Worm (Caenorhabditis elegans) whole organism, L1 larva: Measurements from ENCODE around the gene clu-1.
A peak's percentile ranks its signal among the peaks of the same experiment; 100 is the strongest.

Experiments
- C04F5.9 ChIP-seq: sonication (generic microtip); optimal IDR thresholded peaks from 2 replicates; lab custom pipeline; 2016; ENCODE audit warnings: missing genetic modification characterization, missing compliant biosample characterization
- C34B4.2 ChIP-seq: sonication (generic microtip); optimal IDR thresholded peaks from 2 replicates; lab custom pipeline; 2017; ENCODE audit warnings: mild to moderate bottlenecking, missing genetic modification characterization, missing compliant biosample characterization
- aly-2 ChIP-seq: fragments of 150-350 bp; optimal IDR thresholded peaks from 2 replicates; lab custom pipeline; 2014; ENCODE audit warnings: missing biosample characterization, missing genetic modification characterization
- ceh-63 ChIP-seq: fragments of 200-800 bp; sonication (Bioruptor generic); optimal IDR thresholded peaks from 2 replicates; lab custom pipeline; 2018; ENCODE audit warnings: mild to moderate bottlenecking, missing genetic modification characterization, missing compliant biosample characterization
- ceh-8 ChIP-seq: fragments of 200-800 bp; sonication (Bioruptor generic); optimal IDR thresholded peaks from 2 replicates; lab custom pipeline; 2018; ENCODE audit warnings: mild to moderate bottlenecking, missing genetic modification characterization, moderate library complexity, missing compliant biosample characterization
- ceh-82 ChIP-seq, 3 experiments: fragments of 150-350 bp in 1 of 3; sonication (generic microtip) in 2 of 3; optimal IDR thresholded peaks; 2 replicates each; lab custom pipeline; 2014 to 2017; ENCODE audit warnings: missing biosample characterization in 3 of 3, missing genetic modification characterization in 3 of 3
- ces-1 ChIP-seq: fragments of 150-350 bp; optimal IDR thresholded peaks from 2 replicates; lab custom pipeline; 2014; ENCODE audit warnings: missing biosample characterization, missing genetic modification reagents, missing genetic modification characterization
- efl-3 ChIP-seq: fragments of 200-800 bp; sonication (Bioruptor generic); optimal IDR thresholded peaks from 2 replicates; lab custom pipeline; 2018; ENCODE audit warnings: mild to moderate bottlenecking, missing genetic modification characterization, missing compliant biosample characterization
- egl-27 ChIP-seq, 2 experiments: fragments of 150-350 bp in 1 of 2; sonication (generic microtip); optimal IDR thresholded peaks; 3 replicates each; lab custom pipeline; 2017 to 2018; ENCODE audit warnings: missing biosample characterization in 2 of 2, missing genetic modification characterization in 2 of 2, missing genetic modification reagents in 2 of 2
- elt-2 ChIP-seq: sonication (generic microtip); optimal IDR thresholded peaks from 2 replicates; lab custom pipeline; 2016; ENCODE audit warnings: missing genetic modification characterization, mild to moderate bottlenecking, inconsistent platforms, missing compliant biosample characterization, missing genetic modification reagents
- ets-5 ChIP-seq: fragments of 200-800 bp; sonication (Bioruptor generic); IDR thresholded peaks from 2 replicates; pipeline ENCODE4 v1.3.6; 2022; ENCODE audit warnings: missing genetic modification characterization, missing compliant biosample characterization
- fkh-4 ChIP-seq: sonication (generic microtip); optimal IDR thresholded peaks from 2 replicates; lab custom pipeline; 2016; ENCODE audit warnings: missing compliant biosample characterization, missing genetic modification characterization, borderline replicate concordance
- fkh-8 ChIP-seq: sonication (generic microtip); optimal IDR thresholded peaks from 2 replicates; lab custom pipeline; 2016; ENCODE audit warnings: mild to moderate bottlenecking, missing genetic modification characterization, missing compliant biosample characterization
- grh-1 ChIP-seq: fragments of 200-800 bp; sonication (Bioruptor generic); IDR thresholded peaks from 2 replicates; pipeline ENCODE4 v1.3.6; 2022; ENCODE audit warnings: missing genetic modification reagents, missing genetic modification characterization, missing compliant biosample characterization
- hlh-17 ChIP-seq: fragments of 200-800 bp; sonication (Bioruptor generic); optimal IDR thresholded peaks from 2 replicates; lab custom pipeline; 2018; ENCODE audit warnings: missing genetic modification characterization, mild to moderate bottlenecking, missing compliant biosample characterization, moderate library complexity, borderline replicate concordance
- hlh-4 ChIP-seq: sonication (generic microtip); optimal IDR thresholded peaks from 2 replicates; lab custom pipeline; 2016; ENCODE audit warnings: mild to moderate bottlenecking, missing genetic modification characterization, missing compliant biosample characterization
- hpl-2 ChIP-seq: fragments of 150-350 bp; optimal IDR thresholded peaks from 2 replicates; lab custom pipeline; 2014; ENCODE audit warnings: missing biosample characterization, missing genetic modification reagents, missing genetic modification characterization
- irx-1 ChIP-seq: sonication (generic microtip); optimal IDR thresholded peaks from 2 replicates; lab custom pipeline; 2016; ENCODE audit warnings: missing genetic modification characterization, missing compliant biosample characterization
- lin-13 ChIP-seq: fragments of 150-350 bp; optimal IDR thresholded peaks from 2 replicates; lab custom pipeline; 2014; ENCODE audit warnings: missing biosample characterization, missing genetic modification reagents, missing genetic modification characterization
- lin-35 ChIP-seq, 2 experiments: fragments of 150-350 bp; optimal IDR thresholded peaks; 2 replicates each; lab custom pipeline; 2014; ENCODE audit warnings: missing biosample characterization in 2 of 2, missing genetic modification characterization in 2 of 2, missing genetic modification reagents in 2 of 2
- lin-39 ChIP-seq: fragments of 150-350 bp; optimal IDR thresholded peaks from 2 replicates; lab custom pipeline; 2014; ENCODE audit warnings: missing biosample characterization, missing genetic modification reagents, missing genetic modification characterization
- lir-3 ChIP-seq: sonication (generic microtip); optimal IDR thresholded peaks from 2 replicates; lab custom pipeline; 2016; ENCODE audit warnings: mild to moderate bottlenecking, missing genetic modification characterization, moderate library complexity, missing compliant biosample characterization; ENCODE audit not compliant: poor library complexity
- lsy-2 ChIP-seq, 2 experiments: fragments of 150-350 bp; optimal IDR thresholded peaks; 2 replicates each; lab custom pipeline; 2014; ENCODE audit warnings: missing biosample characterization in 2 of 2, missing genetic modification characterization in 2 of 2
- mab-9 ChIP-seq: fragments of 200-800 bp; sonication (Bioruptor generic); IDR thresholded peaks from 2 replicates; pipeline ENCODE4 v1.3.6; 2022; ENCODE audit warnings: missing genetic modification reagents, missing genetic modification characterization, missing compliant biosample characterization
- mdl-1 ChIP-seq, 2 experiments: fragments of 150-350 bp; optimal IDR thresholded peaks; 2 replicates each; lab custom pipeline; 2014 to 2017; ENCODE audit warnings: missing biosample characterization in 2 of 2, missing genetic modification characterization in 2 of 2, inconsistent platforms in 1 of 2
- mef-2 ChIP-seq: fragments of 150-350 bp; optimal IDR thresholded peaks from 2 replicates; lab custom pipeline; 2014; ENCODE audit warnings: missing biosample characterization, missing genetic modification characterization
- nhr-11 ChIP-seq: fragments of 150-350 bp; optimal IDR thresholded peaks from 2 replicates; lab custom pipeline; 2014; ENCODE audit warnings: missing biosample characterization, missing genetic modification characterization
- nhr-19 ChIP-seq: fragments of 200-800 bp; sonication (Bioruptor generic); conservative IDR thresholded peaks from 2 replicates; pipeline ENCODE4 v1.3.6; 2022; ENCODE audit warnings: missing genetic modification characterization, missing compliant biosample characterization
- nhr-20 ChIP-seq: sonication (generic microtip); optimal IDR thresholded peaks from 2 replicates; lab custom pipeline; 2016; ENCODE audit warnings: mild to moderate bottlenecking, missing genetic modification characterization, missing compliant biosample characterization
- nhr-237 ChIP-seq: fragments of 150-350 bp; optimal IDR thresholded peaks from 2 replicates; lab custom pipeline; 2014; ENCODE audit warnings: missing biosample characterization, missing genetic modification characterization
- nhr-47 ChIP-seq: sonication (generic microtip); optimal IDR thresholded peaks from 2 replicates; lab custom pipeline; 2016; ENCODE audit warnings: mild to moderate bottlenecking, missing genetic modification characterization, moderate library complexity, missing compliant biosample characterization
- rnt-1 ChIP-seq: sonication (generic microtip); optimal IDR thresholded peaks from 2 replicates; lab custom pipeline; 2016; ENCODE audit warnings: mild to moderate bottlenecking, missing genetic modification characterization, moderate library complexity, missing compliant biosample characterization
- snu-23 ChIP-seq: sonication (generic microtip); optimal IDR thresholded peaks from 2 replicates; lab custom pipeline; 2016; ENCODE audit warnings: missing genetic modification characterization, missing compliant biosample characterization
- sox-4 ChIP-seq: sonication (generic microtip); optimal IDR thresholded peaks from 2 replicates; lab custom pipeline; 2016; ENCODE audit warnings: missing genetic modification characterization, missing compliant biosample characterization
- sptf-1 ChIP-seq: fragments of 150-350 bp; optimal IDR thresholded peaks from 2 replicates; lab custom pipeline; 2014; ENCODE audit warnings: missing biosample characterization, missing genetic modification characterization
- sup-37 ChIP-seq: fragments of 200-800 bp; sonication (Bioruptor generic); optimal IDR thresholded peaks from 2 replicates; lab custom pipeline; 2018; ENCODE audit warnings: mild to moderate bottlenecking, missing genetic modification characterization, missing compliant biosample characterization
- swsn-7 ChIP-seq: sonication (generic microtip); optimal IDR thresholded peaks from 2 replicates; lab custom pipeline; 2016; ENCODE audit warnings: missing genetic modification characterization, missing compliant biosample characterization
- tbx-2 ChIP-seq: sonication (generic microtip); optimal IDR thresholded peaks from 2 replicates; lab custom pipeline; 2016; ENCODE audit warnings: missing genetic modification characterization, missing compliant biosample characterization
- tlp-1 ChIP-seq: fragments of 150-350 bp; optimal IDR thresholded peaks from 2 replicates; lab custom pipeline; 2014; ENCODE audit warnings: missing biosample characterization, missing genetic modification characterization
- unc-30 ChIP-seq: sonication (generic microtip); optimal IDR thresholded peaks from 2 replicates; lab custom pipeline; 2017; ENCODE audit warnings: missing biosample characterization, missing genetic modification characterization
- unc-62 ChIP-seq: fragments of 150-350 bp; optimal IDR thresholded peaks from 2 replicates; lab custom pipeline; 2014; ENCODE audit warnings: missing biosample characterization, missing genetic modification reagents, missing genetic modification characterization
- unc-98 ChIP-seq: fragments of 200-800 bp; sonication (Bioruptor generic); IDR thresholded peaks from 2 replicates; pipeline ENCODE4 v1.3.6; 2022; ENCODE audit warnings: missing genetic modification characterization, missing compliant biosample characterization
- zag-1 ChIP-seq: fragments of 150-350 bp; optimal IDR thresholded peaks from 2 replicates; lab custom pipeline; 2014; ENCODE audit warnings: missing biosample characterization, missing genetic modification characterization

clu-1 gene

ce11 chrIII:9559381-9559881 is 38.2 kb upstream of the clu-1 start, which contains the start of gene C48B4.7:
TSS of gene C48B4.7 (minus strand) at chrIII:9559431.
- TF ChIP-seq hlh-17 (GFP tag; lab: Kevin White, UChicago) (no peak), sup-37 (GFP tag; lab: Kevin White, UChicago) (no peak), grh-1 (no peak)

DNA sequence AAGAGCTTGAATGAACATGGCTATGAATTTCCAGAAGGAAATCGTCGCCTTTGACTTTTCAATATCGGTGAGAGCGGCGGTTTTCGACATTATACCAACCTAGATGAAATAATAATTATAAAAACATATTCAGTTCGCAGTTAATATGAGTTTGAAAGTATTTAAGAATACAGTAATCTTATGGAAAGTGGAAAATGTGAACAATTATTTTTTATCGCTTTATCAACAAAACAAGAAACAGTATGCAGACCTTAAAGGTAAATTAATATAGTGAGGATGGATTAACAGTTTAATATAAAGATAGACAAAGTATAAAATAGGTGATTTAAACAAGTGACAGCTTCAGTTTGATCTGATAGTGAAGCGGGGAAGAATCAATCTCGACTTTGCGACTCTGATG is 37.2 kb upstream of the clu-1 start, which contains the start of gene C48B4.6:
C48B4.6 (minus strand) TSS at position 101 of the 400 bp plus-strand sequence.
- TF ChIP-seq ceh-63 (GFP tag; lab: Kevin White, UChicago) (no peak), rnt-1 (tag; lab: Kevin White, UChicago) (no peak), ets-5 (GFP tag; lab: Robert Waterston, UW) (no peak), hlh-4 (tag; lab: Kevin White, UChicago) (no peak), sup-37 (GFP tag; lab: Kevin White, UChicago) (no peak), fkh-4 (no peak), tlp-1 (no peak), egl-27 (tag; optimal IDR thresholded peaks at IDR 0.05; lab: Kevin White, UChicago) (no peak), snu-23 (GFP tag; lab: Kevin White, UChicago) (no peak), nhr-11 (tag; lab: Kevin White, UChicago) (no peak), sox-4 (tag; lab: Kevin White, UChicago) (no peak), unc-62 (no peak), irx-1 (tag; lab: Kevin White, UChicago) (no peak), unc-98 (GFP tag; lab: Robert Waterston, UW) (no peak), aly-2 (tag; lab: Kevin White, UChicago) (no peak), ceh-82 (tag; optimal IDR thresholded peaks at IDR 0.05; lab: Kevin White, UChicago) (no peak), nhr-20 (tag; lab: Kevin White, UChicago) (no peak), C34B4.2 (no peak), lir-3 (tag; lab: Kevin White, UChicago) (no peak), nhr-19 (GFP tag; lab: Robert Waterston, UW) (no peak)

ce11 chrIII:9556300-9556699 is 35.0 kb upstream of the clu-1 start, which contains the start of gene ZK1098.11:
TSS of gene ZK1098.11 (plus strand) at chrIII:9556600.
- TF ChIP-seq swsn-7 (tag; lab: Kevin White, UChicago) = no peak
- TF ChIP-seq lsy-2 (tag; optimal IDR thresholded peaks at IDR 0.05; lab: Kevin White, UChicago) = no peak
- no peak for TF ChIP-seq ceh-8 (GFP tag; lab: Kevin White, UChicago)
- no peak for TF ChIP-seq mdl-1 (tag; optimal IDR thresholded peaks at IDR 0.05; lab: Kevin White, UChicago)
- TF ChIP-seq nhr-20 (tag; lab: Kevin White, UChicago) = no peak
- TF ChIP-seq C04F5.9 (tag; lab: Kevin White, UChicago) = no peak
- TF ChIP-seq tbx-2 = no peak
- no peak for TF ChIP-seq nhr-237 (tag; lab: Kevin White, UChicago)
- TF ChIP-seq irx-1 (tag; lab: Kevin White, UChicago) = no peak
- no peak for TF ChIP-seq lin-35 (GFP tag; optimal IDR thresholded peaks at IDR 0.05; lab: Kevin White, UChicago)
- no peak for TF ChIP-seq unc-30 (tag; lab: Kevin White, UChicago)
- TF ChIP-seq fkh-8 = no peak
- no peak for TF ChIP-seq elt-2 (tag; lab: Kevin White, UChicago)
- no peak for TF ChIP-seq efl-3 (GFP tag; lab: Kevin White, UChicago)

DNA sequence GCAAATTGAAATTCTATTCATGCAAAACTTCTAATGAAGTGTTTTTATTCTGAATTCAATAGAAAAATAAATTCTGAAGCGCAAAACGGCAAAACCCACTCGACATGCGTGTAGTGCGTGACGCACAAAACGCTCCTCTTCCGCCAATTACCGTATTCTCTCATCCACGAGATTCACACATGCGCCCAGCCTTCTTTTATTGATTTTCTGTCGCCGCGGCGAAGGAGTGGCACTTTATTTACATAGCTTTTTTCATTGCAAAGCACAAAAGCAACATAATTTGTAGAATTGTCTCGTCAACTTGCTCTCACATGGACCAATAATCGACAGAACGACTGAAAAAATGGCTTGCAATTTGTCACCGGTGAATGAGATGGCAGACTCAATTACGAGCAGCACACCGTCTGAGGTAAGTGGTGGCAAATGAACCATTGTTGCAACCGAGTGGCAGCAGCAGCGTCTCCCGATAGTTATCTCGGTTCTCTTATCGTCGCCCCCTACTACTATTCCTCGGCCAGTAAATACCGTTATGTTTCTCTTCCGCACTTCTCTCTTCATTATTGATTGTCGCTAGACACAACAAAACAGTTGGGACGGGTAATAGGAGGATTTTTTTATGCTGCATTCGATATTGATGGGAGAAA is 24.9 kb upstream of the clu-1 start, which contains the start of gene unc-16:
unc-16 (plus strand) TSS at position 243 of the 644 bp plus-strand sequence.
- TF ChIP-seq ces-1 (GFP tag; lab: Kevin White, UChicago) (no peak), aly-2 (tag; lab: Kevin White, UChicago) (peak; percentile 72), snu-23 (GFP tag; lab: Kevin White, UChicago) (peak; percentile 95), nhr-11 (tag; lab: Kevin White, UChicago) (peak; percentile 11), grh-1 (no peak; the same call in 1 of the 2 replicates), lin-13 (peak; percentile 90), unc-98 (GFP tag; lab: Robert Waterston, UW) (no peak), egl-27 (tag; optimal IDR thresholded peaks at IDR 0.05; lab: Kevin White, UChicago) (no peak), tbx-2 (peak; percentile 93), lsy-2 (tag; optimal IDR thresholded peaks at IDR 0.05; lab: Kevin White, UChicago) (peak; percentile 99 to 100), sptf-1 (no peak), nhr-47 (tag; lab: Kevin White, UChicago) (peak; percentile 92), zag-1 (tag; lab: Kevin White, UChicago) (no peak), lin-39 (tag; lab: Kevin White, UChicago) (peak; percentile 35), mef-2 (tag; lab: Kevin White, UChicago) (peak; percentile 44), hpl-2 (GFP tag; lab: Kevin White, UChicago) (peak; percentile 7), lir-3 (tag; lab: Kevin White, UChicago) (peak; percentile 79), efl-3 (GFP tag; lab: Kevin White, UChicago) (peak; percentile 8), hlh-4 (tag; lab: Kevin White, UChicago) (no peak), irx-1 (tag; lab: Kevin White, UChicago) (peak; percentile 89), mab-9 (GFP tag; lab: Robert Waterston, UW) (peak; percentile 69; the same call in 1 of the 2 replicates), hlh-17 (GFP tag; lab: Kevin White, UChicago) (no peak)
